Worm (Caenorhabditis elegans): ENCODE data around the gene F16H6.9.

ce11 chrV:18246077-18246476, 29.2 kb downstream of the F16H6.9 start:
- TF ChIP-seq ama-1 (optimal IDR thresholded peaks at IDR 0.05) = no peak
- TF ChIP-seq pha-4 (GFP tag; IDR thresholded peaks at IDR 0.05) = no peak
- TF ChIP-seq pha-4 (tag; optimal IDR thresholded peaks at IDR 0.05) = no peak
- TF ChIP-seq ztf-11 (tag; optimal IDR thresholded peaks at IDR 0.05) = no peak
- TF ChIP-seq D1046.2 (GFP tag; IDR thresholded peaks at IDR 0.05) = no peak
- TF ChIP-seq nhr-102 (tag; optimal IDR thresholded peaks at IDR 0.05) = no peak
- no peak for TF ChIP-seq daf-19 (GFP tag; conservative IDR thresholded peaks at IDR 0.05)
- no peak for TF ChIP-seq nhr-25 (tag; optimal IDR thresholded peaks at IDR 0.05; ENCODE audit: borderline replicate concordance, insufficient read depth)
- TF ChIP-seq nhr-11 (tag; optimal IDR thresholded peaks at IDR 0.05) = no peak
- TF ChIP-seq ZK546.5 (tag; optimal IDR thresholded peaks at IDR 0.05) = no peak
- TF ChIP-seq lin-39 (tag; optimal IDR thresholded peaks at IDR 0.05) = no peak
